Fruit fly (Drosophila melanogaster): Measurements from ENCODE around the gene CkIIalpha-i1.

The CkIIalpha-i1 gene

DNA sequence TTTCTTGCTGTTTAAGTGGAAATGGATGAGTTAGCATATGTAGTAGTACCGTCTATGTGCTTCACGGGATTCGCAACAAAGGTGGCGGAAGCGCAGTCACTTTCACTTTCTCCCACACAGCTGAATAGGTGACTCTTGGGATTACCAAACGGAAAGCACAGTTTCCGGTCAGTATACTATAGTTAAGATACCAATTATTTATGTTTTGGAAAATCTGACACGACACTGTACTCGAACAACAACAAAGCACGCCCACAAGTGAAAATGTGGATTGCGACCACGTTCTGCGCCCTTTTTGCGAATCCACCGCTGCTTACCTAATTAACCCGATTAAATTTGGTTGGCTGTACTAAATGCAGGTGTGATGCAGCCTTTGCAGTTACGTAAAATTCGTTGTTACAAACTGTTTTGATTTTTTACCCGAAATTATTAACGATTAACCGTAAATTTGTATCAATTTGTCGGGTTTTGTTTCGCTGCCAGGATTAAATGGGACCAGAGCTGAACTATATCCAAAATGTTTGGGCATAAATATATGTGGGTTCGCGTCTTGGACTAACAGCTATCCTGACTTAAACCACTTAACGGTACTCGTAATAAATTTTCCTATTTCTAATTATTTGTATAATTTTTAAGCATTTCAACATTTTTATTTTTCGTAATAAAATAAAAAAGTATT is 18.2 kb downstream of the CkIIalpha-i1 start, which contains the start of gene CG18081 (continued):
- TF ChIP-seq ttk (GFP tag; IDR thresholded peaks at IDR 0.05): no peak
- TF ChIP-seq CoRest (tag; optimal IDR thresholded peaks at IDR 0.05): peak; percentile 43
- no peak for TF ChIP-seq Dip2 (GFP tag; IDR thresholded peaks at IDR 0.05)
- TF ChIP-seq CG8478 (optimal IDR thresholded peaks at IDR 0.05): no peak
- no peak for TF ChIP-seq CG12071 (GFP tag; optimal IDR thresholded peaks at IDR 0.05)
- no peak for TF ChIP-seq CG4854 (GFP tag; optimal IDR thresholded peaks at IDR 0.05)
- TF ChIP-seq sens (GFP tag): peak; percentile 32
- TF ChIP-seq scrt (GFP tag; optimal IDR thresholded peaks at IDR 0.05): no peak
- TF ChIP-seq Hr78 (GFP tag; optimal IDR thresholded peaks at IDR 0.05): no peak
- TF ChIP-seq lab (GFP tag; optimal IDR thresholded peaks at IDR 0.05): no peak
- peak; percentile 76 for TF ChIP-seq Abd-B (GFP tag; optimal IDR thresholded peaks at IDR 0.05)
- no peak for TF ChIP-seq Poxn (GFP tag; IDR thresholded peaks at IDR 0.05)
- peak; percentile 14; the same call in 1 of the 2 replicates for TF ChIP-seq CG13287 (GFP tag; IDR thresholded peaks at IDR 0.05; ENCODE audit: partially characterized antibody)
- TF ChIP-seq CG11456 (GFP tag; IDR thresholded peaks at IDR 0.05): no peak
- TF ChIP-seq Hmr (GFP tag; optimal IDR thresholded peaks at IDR 0.05): no peak
- no peak for TF ChIP-seq stc (GFP tag; IDR thresholded peaks at IDR 0.05)
- no peak for TF ChIP-seq so (GFP tag; IDR thresholded peaks at IDR 0.05)
- TF ChIP-seq CG8765 (GFP tag; IDR thresholded peaks at IDR 0.05): no peak
- no peak for TF ChIP-seq CG11247 (GFP tag; IDR thresholded peaks at IDR 0.05)
- TF ChIP-seq en (GFP tag; optimal IDR thresholded peaks at IDR 0.05): no peak
- no peak for TF ChIP-seq Drgx (GFP tag; IDR thresholded peaks at IDR 0.05)
- no peak for TF ChIP-seq CG11085 (GFP tag; IDR thresholded peaks at IDR 0.05)
- no peak for TF ChIP-seq Mad (GFP tag; optimal IDR thresholded peaks at IDR 0.05)
- peak; percentile 85 for TF ChIP-seq CG4617 (GFP tag; optimal IDR thresholded peaks at IDR 0.05; ENCODE audit: borderline replicate concordance)
- no peak for TF ChIP-seq Opbp (GFP tag; IDR thresholded peaks at IDR 0.05; ENCODE audit: partially characterized antibody)
- TF ChIP-seq CG11695 (GFP tag; IDR thresholded peaks at IDR 0.05): no peak
- no peak for TF ChIP-seq ac (GFP tag; optimal IDR thresholded peaks at IDR 0.05)
- TF ChIP-seq dpn (GFP tag; optimal IDR thresholded peaks at IDR 0.05): no peak
- no peak for TF ChIP-seq bsh (GFP tag; optimal IDR thresholded peaks at IDR 0.05)
- no peak for TF ChIP-seq emc (GFP tag; optimal IDR thresholded peaks at IDR 0.05)
- TF ChIP-seq Hsf (GFP tag; optimal IDR thresholded peaks at IDR 0.05): no peak
- TF ChIP-seq CG34422 (GFP tag; IDR thresholded peaks at IDR 0.05): no peak
- no peak for TF ChIP-seq da (GFP tag; optimal IDR thresholded peaks at IDR 0.05)
- TF ChIP-seq NFAT (GFP tag; IDR thresholded peaks at IDR 0.05): no peak
- no peak for TF ChIP-seq Atf-2 (GFP tag; optimal IDR thresholded peaks at IDR 0.05)
- no peak for TF ChIP-seq Optix (GFP tag; IDR thresholded peaks at IDR 0.05)
- TF ChIP-seq CG6254 (GFP tag; optimal IDR thresholded peaks at IDR 0.05): no peak
- no peak for TF ChIP-seq CG2120 (GFP tag; optimal IDR thresholded peaks at IDR 0.05)
- no peak for TF ChIP-seq CG2678 (tag; optimal IDR thresholded peaks at IDR 0.05)
- TF ChIP-seq Scr (GFP tag; IDR thresholded peaks at IDR 0.05; ENCODE audit: partially characterized antibody): no peak
- no peak for TF ChIP-seq Doc2 (GFP tag; IDR thresholded peaks at IDR 0.05)
- no peak for TF ChIP-seq kni (GFP tag; optimal IDR thresholded peaks at IDR 0.05)
- no peak for TF ChIP-seq fd64A (GFP tag; optimal IDR thresholded peaks at IDR 0.05)
- TF ChIP-seq gfzf (GFP tag; optimal IDR thresholded peaks at IDR 0.05): peak; percentile 88
- peak; percentile 13 for TF ChIP-seq YL-1 (GFP tag; optimal IDR thresholded peaks at IDR 0.05)
- no peak for TF ChIP-seq fd102C (GFP tag; optimal IDR thresholded peaks at IDR 0.05)
- TF ChIP-seq nau (GFP tag; optimal IDR thresholded peaks at IDR 0.05): no peak
- peak; percentile 20 for TF ChIP-seq CG17829 (tag; optimal IDR thresholded peaks at IDR 0.05)
- no peak for TF ChIP-seq CG8281 (tag; optimal IDR thresholded peaks at IDR 0.05)
- TF ChIP-seq Awh (GFP tag; IDR thresholded peaks at IDR 0.05): no peak
